Fruit fly (Drosophila melanogaster) whole organism, adult: Measurements from ENCODE around the gene CG7300.
A peak's percentile ranks its signal among the peaks of the same experiment; 100 is the strongest.

ENCODE experiments used
- CG11617 ChIP-seq: fragments of 200-800 bp; sonication (Bioruptor generic); optimal IDR thresholded peaks from 2 replicates; lab custom pipeline; 2017; ENCODE audit warnings: mild to moderate bottlenecking, missing biosample characterization, missing genetic modification reagents, missing genetic modification characterization
- CG12768 ChIP-seq: fragments of 200-800 bp; sonication (Bioruptor generic); optimal IDR thresholded peaks from 2 replicates; lab custom pipeline; 2017; ENCODE audit warnings: missing biosample characterization, missing genetic modification characterization, mild to moderate bottlenecking, moderate library complexity, missing genetic modification reagents
- CG14711 ChIP-seq: fragments of 200-800 bp; sonication (Bioruptor generic); optimal IDR thresholded peaks from 2 replicates; lab custom pipeline; 2018; ENCODE audit warnings: missing biosample characterization, mild to moderate bottlenecking, missing genetic modification characterization, moderate library complexity
- CG1620 ChIP-seq: fragments of 200-800 bp; sonication (Bioruptor generic); optimal IDR thresholded peaks from 2 replicates; lab custom pipeline; 2016; ENCODE audit warnings: missing biosample characterization, missing genetic modification characterization
- CG33017 ChIP-seq: fragments of 200-800 bp; sonication (Bioruptor generic); optimal IDR thresholded peaks from 2 replicates; lab custom pipeline; 2018; ENCODE audit warnings: missing biosample characterization, mild to moderate bottlenecking, missing genetic modification characterization, moderate library complexity
- CG5204 ChIP-seq: fragments of 200-800 bp; sonication (Bioruptor generic); optimal IDR thresholded peaks from 2 replicates; lab custom pipeline; 2016; ENCODE audit warnings: missing biosample characterization, missing genetic modification characterization
- CG7045 ChIP-seq: fragments of 200-800 bp; sonication (Bioruptor generic); optimal IDR thresholded peaks from 2 replicates; lab custom pipeline; 2017; ENCODE audit warnings: missing biosample characterization, mild to moderate bottlenecking, missing genetic modification characterization
- CG7101 ChIP-seq: fragments of 200-800 bp; sonication (Bioruptor generic); optimal IDR thresholded peaks from 2 replicates; lab custom pipeline; 2018; ENCODE audit warnings: missing biosample characterization, mild to moderate bottlenecking, missing genetic modification characterization, moderate library complexity
- Clk ChIP-seq: fragments of 200-800 bp; sonication (Bioruptor generic); optimal IDR thresholded peaks from 2 replicates; lab custom pipeline; 2017; ENCODE audit warnings: missing biosample characterization, missing genetic modification characterization
- Crg-1 ChIP-seq: fragments of 200-800 bp; sonication (Bioruptor generic); optimal IDR thresholded peaks from 2 replicates; lab custom pipeline; 2016; ENCODE audit warnings: missing biosample characterization, missing genetic modification characterization
- Hr96 ChIP-seq: fragments of 200-800 bp; sonication (Bioruptor generic); optimal IDR thresholded peaks from 2 replicates; lab custom pipeline; 2016; ENCODE audit warnings: missing biosample characterization, missing genetic modification characterization
- Mnt ChIP-seq: fragments of 200-800 bp; sonication (Bioruptor generic); optimal IDR thresholded peaks from 2 replicates; lab custom pipeline; 2016; ENCODE audit warnings: missing biosample characterization, mild to moderate bottlenecking, missing genetic modification characterization
- bab1 ChIP-seq: fragments of 200-800 bp; sonication (Bioruptor generic); optimal IDR thresholded peaks from 3 replicates; lab custom pipeline; 2019; ENCODE audit warnings: missing biosample characterization, mild to moderate bottlenecking, missing genetic modification characterization, moderate library complexity
- cic ChIP-seq: fragments of 200-800 bp; sonication (Bioruptor generic); optimal IDR thresholded peaks from 2 replicates; lab custom pipeline; 2017; ENCODE audit warnings: missing biosample characterization, mild to moderate bottlenecking, missing genetic modification characterization, moderate library complexity
- cnc ChIP-seq, 2 experiments: fragments of >200 bp; optimal IDR thresholded peaks; 2 replicates each; lab custom pipeline; 2017
- kay ChIP-seq: fragments of 200-800 bp; sonication (Bioruptor generic); peaks from one replicate; lab custom pipeline; 2016; ENCODE audit warnings: missing biosample characterization, missing genetic modification characterization, borderline replicate concordance
- ovo ChIP-seq: fragments of 200-800 bp; sonication (Bioruptor generic); optimal IDR thresholded peaks from 2 replicates; lab custom pipeline; 2016; ENCODE audit warnings: missing biosample characterization, missing genetic modification characterization
- pad ChIP-seq: fragments of 200-800 bp; sonication (Bioruptor generic); optimal IDR thresholded peaks from 3 replicates; lab custom pipeline; 2017; ENCODE audit warnings: missing biosample characterization, missing genetic modification characterization, mild to moderate bottlenecking, moderate library complexity, missing genetic modification reagents
- tj ChIP-seq: fragments of 200-800 bp; sonication (Bioruptor generic); optimal IDR thresholded peaks from 3 replicates; lab custom pipeline; 2017; ENCODE audit warnings: missing biosample characterization, mild to moderate bottlenecking, missing genetic modification characterization, moderate library complexity
- toe ChIP-seq: fragments of 200-800 bp; sonication (Bioruptor generic); optimal IDR thresholded peaks from 2 replicates; lab custom pipeline; 2016; ENCODE audit warnings: missing biosample characterization, missing genetic modification characterization

CG7300 gene

DNA sequence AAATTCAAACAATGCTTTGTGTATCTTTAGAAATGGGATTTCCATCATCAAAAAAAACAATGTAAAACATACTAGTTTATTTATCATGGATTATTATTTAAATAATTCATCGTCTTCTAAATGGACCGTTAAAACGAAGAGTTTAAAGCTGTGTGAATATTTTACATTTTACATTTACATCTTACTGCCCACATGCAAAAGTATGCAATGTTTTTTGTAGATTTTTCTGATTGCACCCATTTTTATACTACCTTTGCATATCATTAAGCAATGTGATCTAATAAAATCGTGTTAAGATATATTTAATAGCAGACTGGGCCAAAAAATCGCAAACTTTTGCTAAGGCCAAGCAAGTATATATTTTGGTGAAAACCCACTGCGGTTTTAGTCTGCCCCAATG, 26.3 kb downstream of the CG7300 start:
- TF ChIP-seq kay (no peak), toe (no peak), tj (GFP tag; lab: Kevin White, UChicago) (no peak), CG1620 (GFP tag; lab: Kevin White, UChicago) (no peak), bab1 (GFP tag; lab: Kevin White, UChicago) (no peak), CG5204 (GFP tag; lab: Kevin White, UChicago) (no peak), ovo (GFP tag; lab: Kevin White, UChicago) (no peak), CG12768 (no peak), CG33017 (no peak), Mnt (GFP tag; lab: Kevin White, UChicago) (no peak), cnc (optimal IDR thresholded peaks at IDR 0.05; lab: Kevin White, UChicago) (no peak), CG7045 (GFP tag; lab: Kevin White, UChicago) (no peak), CG14711 (tag; lab: Kevin White, UChicago) (no peak), Clk (GFP tag; lab: Kevin White, UChicago) (no peak), pad (GFP tag; lab: Kevin White, UChicago) (no peak)

DNA sequence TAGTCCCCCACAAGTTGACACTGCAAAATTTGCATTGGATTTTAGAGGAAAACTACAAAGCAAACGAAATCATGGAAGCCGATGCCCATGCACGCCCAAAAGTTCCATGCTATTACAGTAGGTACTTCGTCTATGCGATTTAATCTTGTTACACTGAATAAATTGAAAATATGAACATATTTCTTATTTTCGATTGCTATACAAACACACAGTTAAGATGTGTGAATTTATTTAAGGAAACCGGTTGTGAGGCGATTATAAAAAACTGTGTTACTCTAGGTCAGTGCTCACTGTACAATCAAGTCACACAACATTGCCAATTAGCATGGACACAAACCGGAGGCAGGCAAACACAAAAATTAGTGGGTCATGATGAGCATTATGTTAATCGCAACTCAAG, 32.2 kb downstream of the CG7300 start:
- no peak for TF ChIP-seq bab1 (GFP tag; lab: Kevin White, UChicago)
- TF ChIP-seq cic: no peak
- no peak for TF ChIP-seq cnc (optimal IDR thresholded peaks at IDR 0.05; lab: Kevin White, UChicago)
- TF ChIP-seq CG1620 (GFP tag; lab: Kevin White, UChicago): no peak
- no peak for TF ChIP-seq CG33017
- TF ChIP-seq tj (GFP tag; lab: Kevin White, UChicago): no peak
- TF ChIP-seq Clk (GFP tag; lab: Kevin White, UChicago): no peak
- no peak for TF ChIP-seq ovo (GFP tag; lab: Kevin White, UChicago)
- no peak for TF ChIP-seq Hr96 (GFP tag; lab: Kevin White, UChicago)
- no peak for TF ChIP-seq CG7101 (tag; lab: Kevin White, UChicago)
- no peak for TF ChIP-seq CG12768
- no peak for TF ChIP-seq CG7045 (GFP tag; lab: Kevin White, UChicago)
- no peak for TF ChIP-seq Mnt (GFP tag; lab: Kevin White, UChicago)
- TF ChIP-seq Crg-1: no peak

- peak; percentile 22 for TF ChIP-seq CG7045 (GFP tag; lab: Kevin White, UChicago)
- TF ChIP-seq pad (GFP tag; lab: Kevin White, UChicago): no peak
Observed at dm6 chr2L:10661490-10662240, 36.2 kb downstream of the CG7300 start, which contains the start of gene CG31871. TSS of gene CG31871 (plus strand) at chr2L:10662081.

dm6 chr2L:10657981-10658380, 39.9 kb downstream of the CG7300 start, which contains the start of gene CG45690:
TSS of gene CG45690 (plus strand) at chr2L:10658281.
- no peak for TF ChIP-seq Clk (GFP tag; lab: Kevin White, UChicago)
- no peak for TF ChIP-seq ovo (GFP tag; lab: Kevin White, UChicago)
- TF ChIP-seq bab1 (GFP tag; lab: Kevin White, UChicago): no peak
- TF ChIP-seq CG11617 (GFP tag; lab: Kevin White, UChicago): no peak
- no peak for TF ChIP-seq toe
- no peak for TF ChIP-seq cic
- TF ChIP-seq CG7045 (GFP tag; lab: Kevin White, UChicago): no peak
- TF ChIP-seq pad (GFP tag; lab: Kevin White, UChicago): no peak
- TF ChIP-seq Hr96 (GFP tag; lab: Kevin White, UChicago): no peak
- no peak for TF ChIP-seq CG7101 (tag; lab: Kevin White, UChicago)
- TF ChIP-seq tj (GFP tag; lab: Kevin White, UChicago): no peak
- no peak for TF ChIP-seq CG5204 (GFP tag; lab: Kevin White, UChicago)
- no peak for TF ChIP-seq CG14711 (tag; lab: Kevin White, UChicago)
- no peak for TF ChIP-seq CG12768
- no peak for TF ChIP-seq CG1620 (GFP tag; lab: Kevin White, UChicago)

DNA sequence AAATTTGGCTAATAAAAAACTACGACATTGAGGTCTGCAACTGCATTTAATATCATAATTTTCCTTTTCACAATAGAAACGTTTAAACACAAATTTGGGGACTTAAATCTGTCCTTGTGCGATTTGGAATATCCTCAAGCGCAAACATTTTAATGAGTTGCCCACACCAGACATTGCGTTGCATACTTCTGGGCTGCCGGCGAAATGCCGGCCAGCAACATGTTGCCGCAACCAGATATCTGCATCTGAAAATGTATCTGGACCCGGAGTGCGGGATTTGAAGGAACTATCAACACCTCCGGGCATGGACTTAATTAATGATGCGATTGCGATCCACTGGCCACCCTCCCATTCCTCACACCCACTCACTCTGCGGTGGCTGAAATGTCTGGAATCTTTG, 43.3 kb downstream of the CG7300 start:
- TF ChIP-seq kay: no peak
- TF ChIP-seq CG7045 (GFP tag; lab: Kevin White, UChicago): no peak
- no peak for TF ChIP-seq cnc (optimal IDR thresholded peaks at IDR 0.05; lab: Kevin White, UChicago)
- TF ChIP-seq CG14711 (tag; lab: Kevin White, UChicago): no peak
- TF ChIP-seq CG12768: no peak
- no peak for TF ChIP-seq CG11617 (GFP tag; lab: Kevin White, UChicago)

- no peak for TF ChIP-seq Clk (GFP tag; lab: Kevin White, UChicago)
- TF ChIP-seq toe: no peak
- TF ChIP-seq ovo (GFP tag; lab: Kevin White, UChicago): no peak
- no peak for TF ChIP-seq CG1620 (GFP tag; lab: Kevin White, UChicago)
- no peak for TF ChIP-seq Crg-1
- no peak for TF ChIP-seq CG12768
- no peak for TF ChIP-seq pad (GFP tag; lab: Kevin White, UChicago)
- no peak for TF ChIP-seq bab1 (GFP tag; lab: Kevin White, UChicago)
- no peak for TF ChIP-seq CG11617 (GFP tag; lab: Kevin White, UChicago)
- TF ChIP-seq tj (GFP tag; lab: Kevin White, UChicago): no peak
- TF ChIP-seq CG7101 (tag; lab: Kevin White, UChicago): no peak
- TF ChIP-seq cnc (optimal IDR thresholded peaks at IDR 0.05; lab: Kevin White, UChicago): no peak
Observed at dm6 chr2L:10651313-10651712, 46.5 kb downstream of the CG7300 start, which contains the start of gene dbf. TSS of gene dbf (plus strand) at chr2L:10651613.
